Worm (Caenorhabditis elegans) whole organism, mixed stage, embryonic: Measurements from ENCODE around the gene clec-150.

Source experiments
- M03D4.4 ChIP-seq: sonication (generic microtip); optimal IDR thresholded peaks from 2 replicates; lab custom pipeline; 2017; ENCODE audit warnings: mild to moderate bottlenecking, missing genetic modification characterization, missing compliant biosample characterization
- ceh-43 ChIP-seq: fragments of 200-800 bp; sonication (Bioruptor generic); optimal IDR thresholded peaks from 2 replicates; lab custom pipeline; 2018; ENCODE audit warnings: mild to moderate bottlenecking, missing genetic modification characterization, moderate library complexity, missing compliant biosample characterization
- hlh-1 ChIP-seq: fragments of 150-350 bp; optimal IDR thresholded peaks from 2 replicates; lab custom pipeline; 2014; ENCODE audit warnings: missing biosample characterization, missing genetic modification reagents, missing genetic modification characterization
- nhr-28 ChIP-seq: fragments of 150-350 bp; optimal IDR thresholded peaks from 2 replicates; lab custom pipeline; 2014; ENCODE audit warnings: missing biosample characterization, missing genetic modification characterization
- snpc-4 ChIP-seq: fragments of 150-350 bp; optimal IDR thresholded peaks from 2 replicates; lab custom pipeline; 2014; ENCODE audit warnings: missing biosample characterization, missing genetic modification characterization
- unc-39 ChIP-seq: fragments of 150-350 bp; optimal IDR thresholded peaks from 2 replicates; lab custom pipeline; 2014; ENCODE audit warnings: missing biosample characterization, missing genetic modification characterization
- unc-62 ChIP-seq: fragments of 150-350 bp; optimal IDR thresholded peaks from 2 replicates; lab custom pipeline; 2014; ENCODE audit warnings: missing biosample characterization, missing genetic modification reagents, missing genetic modification characterization

DNA sequence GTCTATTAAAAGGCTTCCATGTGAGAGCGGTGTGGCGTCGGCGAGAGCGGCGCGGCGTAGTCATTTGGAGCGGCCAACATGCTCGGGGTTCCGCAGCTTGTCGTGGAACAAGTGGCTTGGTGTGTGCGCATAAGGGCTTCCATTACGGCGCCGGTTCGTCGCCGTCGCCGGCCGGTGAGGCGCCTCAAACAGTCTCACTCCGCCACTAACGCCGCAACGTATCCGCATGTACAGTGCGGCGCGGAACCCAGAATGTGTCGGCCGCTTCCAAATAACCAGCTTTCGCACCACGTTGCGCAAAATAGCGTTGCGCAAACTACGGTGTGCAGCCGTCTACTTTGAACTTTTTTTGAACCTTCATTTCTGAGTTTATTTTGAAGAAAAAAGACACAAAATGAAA lies 31.6 kb upstream of the clec-150 start:
- TF ChIP-seq M03D4.4 (no peak), nhr-28 (tag; lab: Kevin White, UChicago) (no peak), unc-39 (tag; lab: Kevin White, UChicago) (no peak), hlh-1 (no peak), unc-62 (GFP tag; lab: Kevin White, UChicago) (no peak), ceh-43 (no peak), snpc-4 (tag; lab: Kevin White, UChicago) (no peak)
